Worm (Caenorhabditis elegans) whole organism, L3 larva: ENCODE results near the gene R05H5.7.

Experiments used
- R02D3.7 ChIP-seq: fragments of 150-350 bp; optimal IDR thresholded peaks from 2 replicates; lab custom pipeline; 2014; ENCODE audit warnings: missing biosample characterization, missing genetic modification characterization
- nhr-23 ChIP-seq: fragments of 150-350 bp; optimal IDR thresholded peaks from 2 replicates; lab custom pipeline; 2014; ENCODE audit warnings: missing biosample characterization, missing genetic modification reagents, missing genetic modification characterization
- snpc-4 ChIP-seq: fragments of 150-350 bp; optimal IDR thresholded peaks from 2 replicates; lab custom pipeline; 2014; ENCODE audit warnings: missing biosample characterization, missing genetic modification characterization
- tbx-2 ChIP-seq: sonication (generic microtip); optimal IDR thresholded peaks from 2 replicates; lab custom pipeline; 2016; ENCODE audit warnings: mild to moderate bottlenecking, missing genetic modification characterization, missing compliant biosample characterization

- no peak for TF ChIP-seq nhr-23
- no peak for TF ChIP-seq snpc-4 (tag; lab: Kevin White, UChicago)
- no peak for TF ChIP-seq R02D3.7 (tag; lab: Kevin White, UChicago)
- no peak for TF ChIP-seq tbx-2 (tag; lab: Kevin White, UChicago)
Observed at ce11 chrII:10144092-10144491, 48.2 kb upstream of the R05H5.7 start, which contains the start of gene F27E5.3.
